Worm (Caenorhabditis elegans): Measurements from ENCODE around the gene F58D12.1.

F58D12.1 gene

ce11 chrV:14028256-14028743 is 21.1 kb upstream of the F58D12.1 start:
- TF ChIP-seq cnd-1 (tag; optimal IDR thresholded peaks at IDR 0.05) (peak; percentile 14), ceh-43 (GFP tag; optimal IDR thresholded peaks at IDR 0.05) (no peak)

- TF ChIP-seq nhr-12 (tag; optimal IDR thresholded peaks at IDR 0.05) (no peak), ceh-43 (GFP tag; optimal IDR thresholded peaks at IDR 0.05) (no peak), ces-1 (GFP tag; optimal IDR thresholded peaks at IDR 0.05) (no peak), snpc-4 (tag; optimal IDR thresholded peaks at IDR 0.05) (no peak), ztf-11 (tag; optimal IDR thresholded peaks at IDR 0.05) (no peak), ceh-83 (GFP tag; optimal IDR thresholded peaks at IDR 0.05) (no peak), nhr-28 (tag; optimal IDR thresholded peaks at IDR 0.05) (no peak), lsy-2 (tag; optimal IDR thresholded peaks at IDR 0.05) (no peak), mab-5 (tag; optimal IDR thresholded peaks at IDR 0.05) (no peak), flh-1 (GFP tag; optimal IDR thresholded peaks at IDR 0.05) (no peak), lin-13 (tag; optimal IDR thresholded peaks at IDR 0.05) (no peak), elt-3 (tag; optimal IDR thresholded peaks at IDR 0.05) (no peak), sptf-1 (tag; optimal IDR thresholded peaks at IDR 0.05) (no peak), zip-8 (tag; optimal IDR thresholded peaks at IDR 0.05) (no peak), elt-1 (tag; optimal IDR thresholded peaks at IDR 0.05; ENCODE audit: borderline replicate concordance, insufficient read depth) (no peak), sem-2 (GFP tag; optimal IDR thresholded peaks at IDR 0.05) (no peak), tbx-8 (GFP tag; optimal IDR thresholded peaks at IDR 0.05) (no peak), unc-120 (tag; optimal IDR thresholded peaks at IDR 0.05; ENCODE audit: poor library complexity, severe bottlenecking) (no peak), ceh-39 (tag; optimal IDR thresholded peaks at IDR 0.05) (no peak), mep-1 (tag; optimal IDR thresholded peaks at IDR 0.05) (no peak)
These were observed 15.7 kb upstream of the F58D12.1 start, which contains the start of gene ins-10 for ce11 chrV:14033649-14034048. ins-10 (plus strand) TSS chrV:14033949.

- TF ChIP-seq unc-120 (tag; optimal IDR thresholded peaks at IDR 0.05; ENCODE audit: poor library complexity, severe bottlenecking) (peak; percentile 45), mls-2 (tag; optimal IDR thresholded peaks at IDR 0.05) (peak; percentile 44), drap-1 (GFP tag; optimal IDR thresholded peaks at IDR 0.05) (peak; percentile 34), M03D4.4 (tag; optimal IDR thresholded peaks at IDR 0.05) (peak; percentile 23), sptf-1 (tag; optimal IDR thresholded peaks at IDR 0.05) (peak; percentile 65)
These were observed 10.9 kb upstream of the F58D12.1 start, which contains the start of gene vps-39 for ce11 chrV:14038328-14039084. vps-39 (minus strand) TSS chrV:14038378.

- TF ChIP-seq cnd-1 (tag; optimal IDR thresholded peaks at IDR 0.05) = peak; percentile 25
- peak; percentile 38 for TF ChIP-seq nhr-237 (tag; optimal IDR thresholded peaks at IDR 0.05)
- TF ChIP-seq pha-4 (tag; optimal IDR thresholded peaks at IDR 0.05) = peak; percentile 51
- TF ChIP-seq unc-120 (tag; optimal IDR thresholded peaks at IDR 0.05; ENCODE audit: poor library complexity, severe bottlenecking) = peak; percentile 11
- TF ChIP-seq ces-1 (GFP tag; optimal IDR thresholded peaks at IDR 0.05) = peak; percentile 65
- peak; percentile 34 for TF ChIP-seq lin-13 (tag; optimal IDR thresholded peaks at IDR 0.05)
- peak; percentile 26 for TF ChIP-seq lsy-2 (tag; optimal IDR thresholded peaks at IDR 0.05)
- TF ChIP-seq sptf-1 (tag; optimal IDR thresholded peaks at IDR 0.05) = peak; percentile 49
These were observed 5.7 kb downstream of the F58D12.1 start for ce11 chrV:14055097-14055496.

- no peak for TF ChIP-seq unc-120 (tag; optimal IDR thresholded peaks at IDR 0.05; ENCODE audit: poor library complexity, severe bottlenecking)
- TF ChIP-seq cnd-1 (tag; optimal IDR thresholded peaks at IDR 0.05) = no peak
- no peak for TF ChIP-seq elt-3 (tag; optimal IDR thresholded peaks at IDR 0.05)
- TF ChIP-seq zip-8 (tag; optimal IDR thresholded peaks at IDR 0.05) = no peak
- TF ChIP-seq ceh-39 (tag; optimal IDR thresholded peaks at IDR 0.05) = no peak
- no peak for TF ChIP-seq hlh-1 (tag; optimal IDR thresholded peaks at IDR 0.05)
- no peak for TF ChIP-seq ceh-43 (GFP tag; optimal IDR thresholded peaks at IDR 0.05)
- no peak for TF ChIP-seq ceh-83 (GFP tag; optimal IDR thresholded peaks at IDR 0.05)
- TF ChIP-seq sem-2 (GFP tag; optimal IDR thresholded peaks at IDR 0.05) = no peak
- TF ChIP-seq mep-1 (tag; optimal IDR thresholded peaks at IDR 0.05) = no peak
These were observed 8.2 kb downstream of the F58D12.1 start, which contains the start of gene F58D12.3 for ce11 chrV:14057540-14057939. F58D12.3 (plus strand) TSS chrV:14057840.

ce11 chrV:14063980-14064379 is 14.6 kb downstream of the F58D12.1 start:
- TF ChIP-seq unc-120 (tag; optimal IDR thresholded peaks at IDR 0.05; ENCODE audit: poor library complexity, severe bottlenecking) (no peak), nhr-28 (tag; optimal IDR thresholded peaks at IDR 0.05) (no peak), nhr-2 (tag; optimal IDR thresholded peaks at IDR 0.05) (no peak), mep-1 (tag; optimal IDR thresholded peaks at IDR 0.05) (no peak), ceh-83 (GFP tag; optimal IDR thresholded peaks at IDR 0.05) (no peak), zip-8 (tag; optimal IDR thresholded peaks at IDR 0.05) (no peak), mab-5 (tag; optimal IDR thresholded peaks at IDR 0.05) (no peak), hlh-1 (tag; optimal IDR thresholded peaks at IDR 0.05) (no peak), pha-4 (tag; optimal IDR thresholded peaks at IDR 0.05) (no peak), bed-3 (GFP tag; optimal IDR thresholded peaks at IDR 0.05) (no peak), ceh-39 (tag; optimal IDR thresholded peaks at IDR 0.05) (no peak), ztf-11 (tag; optimal IDR thresholded peaks at IDR 0.05) (no peak), sem-2 (GFP tag; optimal IDR thresholded peaks at IDR 0.05) (no peak), mls-2 (tag; optimal IDR thresholded peaks at IDR 0.05) (no peak), elt-1 (tag; optimal IDR thresholded peaks at IDR 0.05; ENCODE audit: borderline replicate concordance, insufficient read depth) (no peak), ces-1 (GFP tag; optimal IDR thresholded peaks at IDR 0.05) (no peak)

Measured in whole organism, mixed stage, embryonic.